Fruit fly (Drosophila melanogaster) whole organism, wandering third instar larva: ENCODE data around the gene CG9777.

Source experiments
- Abd-B ChIP-seq: fragments of >200 bp; optimal IDR thresholded peaks from 2 replicates; lab custom pipeline; 2017; ENCODE audit warnings: missing biosample characterization, missing genetic modification characterization
- Dfd ChIP-seq: fragments of >200 bp; optimal IDR thresholded peaks from 2 replicates; lab custom pipeline; 2017; ENCODE audit warnings: missing biosample characterization, missing genetic modification characterization
- Dif ChIP-seq: fragments of 200-275, 200-300 bp; sonication (Bioruptor generic); optimal IDR thresholded peaks from 2 replicates; lab custom pipeline; 2018; ENCODE audit warnings: missing biosample characterization, missing genetic modification characterization; ENCODE audit not compliant: partially characterized antibody
- GATAd ChIP-seq: sonication (Bioruptor generic); optimal IDR thresholded peaks from 2 replicates; lab custom pipeline; 2016; ENCODE audit warnings: missing biosample characterization, missing genetic modification characterization
- HLH106 ChIP-seq: fragments of 200-800 bp; optimal IDR thresholded peaks from 3 replicates; lab custom pipeline; 2019; ENCODE audit warnings: missing biosample characterization, mild to moderate bottlenecking, missing genetic modification characterization, moderate library complexity
- Hr78 ChIP-seq: fragments of >200 bp; optimal IDR thresholded peaks from 2 replicates; lab custom pipeline; 2017; ENCODE audit warnings: missing biosample characterization, missing genetic modification characterization
- Hr83 ChIP-seq: fragments of 200-300 bp; sonication (Bioruptor generic); optimal IDR thresholded peaks from 2 replicates; lab custom pipeline; 2016; ENCODE audit warnings: missing biosample characterization, mild to moderate bottlenecking, missing genetic modification characterization, moderate library complexity; ENCODE audit not compliant: poor library complexity, severe bottlenecking
- Jra ChIP-seq: sonication (Bioruptor generic); optimal IDR thresholded peaks from 2 replicates; lab custom pipeline; 2016; ENCODE audit warnings: missing biosample characterization, missing genetic modification characterization
- Mio ChIP-seq: sonication (Bioruptor generic); optimal IDR thresholded peaks from 2 replicates; lab custom pipeline; 2016; ENCODE audit warnings: missing biosample characterization, missing genetic modification characterization
- N ChIP-seq: fragments of >200 bp; optimal IDR thresholded peaks from 2 replicates; lab custom pipeline; 2018; ENCODE audit warnings: missing biosample characterization, missing external identifiers, missing genetic modification characterization
- OdsH ChIP-seq: fragments of 200-800 bp; sonication (Bioruptor generic); optimal IDR thresholded peaks from 2 replicates; lab custom pipeline; 2016; ENCODE audit warnings: missing biosample characterization, mild to moderate bottlenecking, missing genetic modification characterization
- Rel ChIP-seq, 2 experiments: fragments of 200-800 bp; sonication (Bioruptor generic) in 1 of 2; optimal IDR thresholded peaks; 2 replicates in 1 of 2; 3 replicates in 1 of 2; lab custom pipeline; 2016 to 2019; ENCODE audit warnings: mild to moderate bottlenecking in 2 of 2, missing biosample characterization in 2 of 2, missing genetic modification characterization in 2 of 2, moderate library complexity in 1 of 2
- Sp1 ChIP-seq: fragments of 200-800 bp; sonication (Bioruptor generic); optimal IDR thresholded peaks from 3 replicates; lab custom pipeline; 2019; ENCODE audit warnings: missing biosample characterization, mild to moderate bottlenecking, missing genetic modification characterization, moderate library complexity
- Vsx2 ChIP-seq: fragments of 200-300, 225-300 bp; sonication (Bioruptor generic); optimal IDR thresholded peaks from 2 replicates; lab custom pipeline; 2018; ENCODE audit warnings: missing biosample characterization, missing genetic modification characterization; ENCODE audit not compliant: partially characterized antibody
- brk ChIP-seq: fragments of 200-800 bp; sonication (Bioruptor generic); optimal IDR thresholded peaks from 2 replicates; lab custom pipeline; 2016; ENCODE audit warnings: missing biosample characterization, mild to moderate bottlenecking, missing genetic modification characterization
- dl ChIP-seq, 2 experiments: fragments of 175-275, 200-275 bp in 1 of 2; fragments of 200-275 bp in 1 of 2; sonication (Bioruptor generic); optimal IDR thresholded peaks; lab custom pipeline; 2018; ENCODE audit warnings: mild to moderate bottlenecking in 2 of 2, missing biosample characterization in 2 of 2, missing genetic modification characterization in 2 of 2, moderate library complexity in 2 of 2; ENCODE audit not compliant: partially characterized antibody in 2 of 2, insufficient read depth in 1 of 2
- dmrt93B ChIP-seq: fragments of 200-800 bp; sonication (Bioruptor generic); optimal IDR thresholded peaks from 2 replicates; lab custom pipeline; 2018; ENCODE audit warnings: missing biosample characterization, mild to moderate bottlenecking, missing genetic modification characterization
- dsf ChIP-seq: sonication (Bioruptor generic); optimal IDR thresholded peaks from 2 replicates; lab custom pipeline; 2016; ENCODE audit warnings: missing biosample characterization, missing genetic modification characterization, borderline replicate concordance
- ey ChIP-seq: fragments of 200-800 bp; sonication (Bioruptor generic); optimal IDR thresholded peaks from 2 replicates; lab custom pipeline; 2016; ENCODE audit warnings: missing biosample characterization, missing genetic modification characterization
- foxo ChIP-seq, 2 experiments: fragments of 200-800 bp; sonication (Bioruptor generic); optimal IDR thresholded peaks; 2 replicates in 1 of 2; 3 replicates in 1 of 2; lab custom pipeline; 2016 to 2017; ENCODE audit warnings: missing biosample characterization in 2 of 2, missing genetic modification characterization in 2 of 2
- h ChIP-seq: fragments of 200-800 bp; sonication (Bioruptor generic); optimal IDR thresholded peaks from 3 replicates; lab custom pipeline; 2016; ENCODE audit warnings: missing biosample characterization, mild to moderate bottlenecking, missing genetic modification characterization
- lola ChIP-seq: fragments of >200 bp; optimal IDR thresholded peaks from 2 replicates; lab custom pipeline; 2017; ENCODE audit warnings: missing biosample characterization, missing genetic modification characterization
- pan ChIP-seq: fragments of >200 bp; optimal IDR thresholded peaks from 2 replicates; lab custom pipeline; 2017
- psq ChIP-seq: fragments of 200-800 bp; sonication (Bioruptor generic); optimal IDR thresholded peaks from 3 replicates; lab custom pipeline; 2017; ENCODE audit warnings: missing biosample characterization, mild to moderate bottlenecking, missing genetic modification characterization, moderate library complexity
- rgr ChIP-seq: fragments of 200-800 bp; sonication (Bioruptor generic); optimal IDR thresholded peaks from 3 replicates; lab custom pipeline; 2016; ENCODE audit warnings: missing biosample characterization, mild to moderate bottlenecking, missing genetic modification characterization
- sage ChIP-seq: fragments of 200-800 bp; sonication (Bioruptor generic); optimal IDR thresholded peaks from 2 replicates; lab custom pipeline; 2016; ENCODE audit warnings: missing biosample characterization, mild to moderate bottlenecking, missing genetic modification characterization
- sv ChIP-seq: fragments of 200-800 bp; sonication (Bioruptor generic); optimal IDR thresholded peaks from 3 replicates; lab custom pipeline; 2016; ENCODE audit warnings: missing biosample characterization, missing genetic modification characterization
- tai ChIP-seq: sonication (Bioruptor generic); optimal IDR thresholded peaks from 2 replicates; lab custom pipeline; 2016; ENCODE audit warnings: missing biosample characterization, missing genetic modification characterization
- usp ChIP-seq: fragments of >200 bp; optimal IDR thresholded peaks from 2 replicates; lab custom pipeline; 2017; ENCODE audit warnings: missing biosample characterization, missing genetic modification characterization
- woc ChIP-seq: sonication (Bioruptor generic); optimal IDR thresholded peaks from 2 replicates; lab custom pipeline; 2016; ENCODE audit warnings: missing biosample characterization, mild to moderate bottlenecking, missing genetic modification characterization

The CG9777 gene

dm6 chrX:16596250-16596793 lies 35.7 kb downstream of the CG9777 start:
- no peak for TF ChIP-seq lola (GFP tag; lab: Kevin White, UChicago)
- TF ChIP-seq Hr83 (GFP tag; lab: Kevin White, UChicago) = no peak

- no peak for TF ChIP-seq pan
- TF ChIP-seq Rel (GFP tag; optimal IDR thresholded peaks at IDR 0.05; lab: Kevin White, UChicago) = no peak
- no peak for TF ChIP-seq Rel (tag; optimal IDR thresholded peaks at IDR 0.05; lab: Kevin White, UChicago)
- no peak for TF ChIP-seq Mio
- no peak for TF ChIP-seq GATAd
- TF ChIP-seq OdsH (GFP tag; lab: Kevin White, UChicago) = no peak
- no peak for TF ChIP-seq dsf (GFP tag; lab: Kevin White, UChicago)
- TF ChIP-seq Hr78 (GFP tag; lab: Kevin White, UChicago) = no peak
- no peak for TF ChIP-seq Hr83 (GFP tag; lab: Kevin White, UChicago)
- no peak for TF ChIP-seq Dif (GFP tag; lab: Kevin White, UChicago)
- no peak for TF ChIP-seq brk (GFP tag; lab: Kevin White, UChicago)
Measured at dm6 chrX:16595411-16595810, 36.6 kb downstream of the CG9777 start.

dm6 chrX:16593418-16593817 lies 38.6 kb downstream of the CG9777 start, which contains the start of the genes SMC3 and Ubc7:
Gene SMC3, minus strand, starts transcription at chrX:16593439.
Gene Ubc7, plus strand, starts transcription at chrX:16593677.
- TF ChIP-seq brk (GFP tag; lab: Kevin White, UChicago) = no peak
- no peak for TF ChIP-seq OdsH (GFP tag; lab: Kevin White, UChicago)
- no peak for TF ChIP-seq pan
- no peak for TF ChIP-seq Abd-B (GFP tag; lab: Kevin White, UChicago)

- TF ChIP-seq sv (GFP tag; lab: Kevin White, UChicago) = no peak
- TF ChIP-seq rgr = no peak
- no peak for TF ChIP-seq Hr78 (GFP tag; lab: Kevin White, UChicago)
- TF ChIP-seq Dif (GFP tag; lab: Kevin White, UChicago) = no peak
- TF ChIP-seq sage (GFP tag; lab: Kevin White, UChicago) = no peak
- TF ChIP-seq Jra = no peak
- TF ChIP-seq Dfd (GFP tag; lab: Kevin White, UChicago) = no peak
- TF ChIP-seq Hr83 (GFP tag; lab: Kevin White, UChicago) = no peak
- TF ChIP-seq dmrt93B (GFP tag; lab: Kevin White, UChicago) = no peak
- no peak for TF ChIP-seq dsf (GFP tag; lab: Kevin White, UChicago)
- TF ChIP-seq woc (GFP tag; lab: Kevin White, UChicago) = no peak
- no peak for TF ChIP-seq foxo (GFP tag; optimal IDR thresholded peaks at IDR 0.05; lab: Kevin White, UChicago)
- TF ChIP-seq Abd-B (GFP tag; lab: Kevin White, UChicago) = no peak
Measured at dm6 chrX:16587668-16588046, 44.4 kb downstream of the CG9777 start, which contains the start of gene CG13014. Gene CG13014, plus strand, starts transcription at chrX:16587873.

- TF ChIP-seq N (no peak), foxo (GFP tag; optimal IDR thresholded peaks at IDR 0.05; lab: Kevin White, UChicago) (no peak), GATAd (no peak), Abd-B (GFP tag; lab: Kevin White, UChicago) (no peak), lola (GFP tag; lab: Kevin White, UChicago) (no peak), ey (GFP tag; lab: Kevin White, UChicago) (no peak), psq (GFP tag; lab: Kevin White, UChicago) (no peak), h (GFP tag; lab: Kevin White, UChicago) (no peak), usp (GFP tag; lab: Kevin White, UChicago) (no peak), pan (no peak), dmrt93B (GFP tag; lab: Kevin White, UChicago) (no peak), sage (GFP tag; lab: Kevin White, UChicago) (no peak), HLH106 (tag; lab: Kevin White, UChicago) (no peak), rgr (no peak), OdsH (GFP tag; lab: Kevin White, UChicago) (no peak), Sp1 (GFP tag; lab: Kevin White, UChicago) (no peak), dl (GFP tag; optimal IDR thresholded peaks at IDR 0.05; lab: Kevin White, UChicago; ENCODE audit: insufficient read depth in 1 of 2, partially characterized antibody in 2 of 2) (no peak), Vsx2 (no peak), tai (GFP tag; lab: Kevin White, UChicago) (no peak)
Measured at dm6 chrX:16587021-16587667, 44.9 kb downstream of the CG9777 start, which contains the start of gene CanA-14F. Gene CanA-14F, minus strand, starts transcription at chrX:16587172.
